Fruit fly (Drosophila melanogaster) Kc167 (cell line): ENCODE results near the gene escl.

ENCODE experiments used
- Myc ChIP-seq: fragments of >200 bp; optimal IDR thresholded peaks from 2 replicates; lab custom pipeline; 2017; ENCODE audit warnings: missing external identifiers
- insv ChIP-seq: fragments of >200 bp; optimal IDR thresholded peaks from 3 replicates; lab custom pipeline; 2018; ENCODE audit warnings: missing external identifiers
- psq ChIP-seq: fragments of >200 bp; optimal IDR thresholded peaks from 2 replicates; lab custom pipeline; 2017; ENCODE audit warnings: missing external identifiers
- ttk ChIP-seq: sonication (Bioruptor generic); optimal IDR thresholded peaks from 2 replicates; lab custom pipeline; 2017; ENCODE audit warnings: missing external identifiers

- TF ChIP-seq Myc (lab: Kevin White, UChicago) = no peak
- no peak for TF ChIP-seq ttk (lab: Kevin White, UChicago)
- TF ChIP-seq psq (lab: Kevin White, UChicago) = no peak
- TF ChIP-seq insv (lab: Kevin White, UChicago) = no peak
These were observed 34.9 kb upstream of the escl start for dm6 chr2L:11955839-11956238.
